Worm (Caenorhabditis elegans): ENCODE results near the gene irld-26.

DNA sequence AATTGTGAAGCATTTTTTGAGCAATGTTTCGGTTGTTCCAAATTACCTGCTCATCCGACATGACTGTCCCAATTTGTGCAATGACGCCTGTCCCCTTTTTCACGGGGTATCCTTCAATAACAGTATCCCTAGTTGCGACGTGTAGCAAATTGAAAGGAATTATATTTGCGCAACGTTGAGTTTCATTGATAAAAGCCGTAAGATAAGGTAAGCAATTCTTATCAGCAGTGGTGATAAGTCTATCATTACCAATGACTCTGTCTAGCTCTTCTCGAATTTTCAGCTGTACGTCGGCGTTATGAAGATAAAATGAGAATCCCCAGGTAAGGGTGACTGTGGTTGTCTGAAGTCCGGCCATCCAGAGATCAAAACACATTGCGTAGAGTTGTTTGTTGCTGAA, 30.9 kb upstream of the irld-26 start:
- no peak for TF ChIP-seq lsy-2 (tag; optimal IDR thresholded peaks at IDR 0.05)
- TF ChIP-seq ztf-11 (tag; optimal IDR thresholded peaks at IDR 0.05): no peak
- no peak for TF ChIP-seq pha-4 (tag; optimal IDR thresholded peaks at IDR 0.05)
- no peak for TF ChIP-seq elt-3 (tag; optimal IDR thresholded peaks at IDR 0.05)

Data from whole organism, mixed stage, embryonic.